Fruit fly (Drosophila melanogaster) whole organism, embryonic: ENCODE data around the gene Traf4.
A peak's percentile ranks its signal among the peaks of the same experiment; 100 is the strongest.

Source experiments
- Atf-2 ChIP-seq: fragments of 200-800 bp; sonication (Bioruptor generic); optimal IDR thresholded peaks from 2 replicates; lab custom pipeline; 2016; ENCODE audit warnings: missing biosample characterization, missing genetic modification characterization
- CG10654 ChIP-seq: fragments of 200-800 bp; sonication (Bioruptor generic); optimal IDR thresholded peaks from 2 replicates; lab custom pipeline; 2016; ENCODE audit warnings: missing biosample characterization, missing genetic modification characterization
- CG12299 ChIP-seq: fragments of 200-800 bp; sonication (Bioruptor generic); optimal IDR thresholded peaks from 2 replicates; lab custom pipeline; 2018; ENCODE audit warnings: missing biosample characterization, mild to moderate bottlenecking, missing genetic modification characterization
- CG13287 ChIP-seq: fragments of 200-800 bp; sonication (Bioruptor generic); IDR thresholded peaks from 2 replicates; pipeline ENCODE4 v1.3.6; 2022; ENCODE audit warnings: missing biosample characterization, missing genetic modification characterization; ENCODE audit not compliant: partially characterized antibody
- CG15269 ChIP-seq: fragments of 200-800 bp; sonication (Bioruptor generic); optimal IDR thresholded peaks from 2 replicates; lab custom pipeline; 2018; ENCODE audit warnings: missing biosample characterization, mild to moderate bottlenecking, missing genetic modification characterization, moderate library complexity
- CG1529 ChIP-seq: fragments of 200-800 bp; sonication (Bioruptor generic); optimal IDR thresholded peaks from 3 replicates; lab custom pipeline; 2018; ENCODE audit warnings: missing biosample characterization, missing genetic modification characterization
- CG15514 ChIP-seq: fragments of 200-800 bp; sonication (Bioruptor generic); optimal IDR thresholded peaks from 3 replicates; lab custom pipeline; 2017; ENCODE audit warnings: missing biosample characterization, missing genetic modification characterization, mild to moderate bottlenecking, moderate library complexity, missing genetic modification reagents
- CG1647 ChIP-seq: fragments of 200-800 bp; sonication (Bioruptor generic); optimal IDR thresholded peaks from 3 replicates; lab custom pipeline; 2016; ENCODE audit warnings: missing biosample characterization, missing genetic modification characterization
- CG17612 ChIP-seq: fragments of 200-800 bp; sonication (Bioruptor generic); IDR thresholded peaks from 2 replicates; pipeline ENCODE4 v1.3.6; 2022; ENCODE audit warnings: missing biosample characterization, missing genetic modification characterization
- CG17829 ChIP-seq: fragments of 200-800 bp; optimal IDR thresholded peaks from 2 replicates; lab custom pipeline; 2019; ENCODE audit warnings: missing biosample characterization, mild to moderate bottlenecking, missing genetic modification characterization, moderate library complexity
- CG2199 ChIP-seq: fragments of 200-800 bp; sonication (Bioruptor generic); IDR thresholded peaks from 3 replicates; pipeline ENCODE4 v1.3.6; 2022; ENCODE audit warnings: missing biosample characterization, missing genetic modification characterization
- CG2712 ChIP-seq: fragments of 200-800 bp; optimal IDR thresholded peaks from 3 replicates; lab custom pipeline; 2019; ENCODE audit warnings: missing biosample characterization, mild to moderate bottlenecking, missing genetic modification characterization, moderate library complexity
- CG30020 ChIP-seq: fragments of 200-800 bp; optimal IDR thresholded peaks from 2 replicates; lab custom pipeline; 2019; ENCODE audit warnings: missing biosample characterization, mild to moderate bottlenecking, missing genetic modification characterization, moderate library complexity
- CG3281 ChIP-seq: fragments of 200-800 bp; sonication (Bioruptor generic); optimal IDR thresholded peaks from 3 replicates; lab custom pipeline; 2017; ENCODE audit warnings: missing biosample characterization, mild to moderate bottlenecking, missing genetic modification characterization
- CG34224 ChIP-seq: fragments of 200-800 bp; sonication (Bioruptor generic); IDR thresholded peaks from 3 replicates; pipeline ENCODE4 v1.3.6; 2022; ENCODE audit warnings: missing biosample characterization, missing genetic modification characterization; ENCODE audit not compliant: partially characterized antibody
- CG34376 ChIP-seq: fragments of 200-800 bp; sonication (Bioruptor generic); optimal IDR thresholded peaks from 2 replicates; lab custom pipeline; 2018; ENCODE audit warnings: missing biosample characterization, mild to moderate bottlenecking, missing genetic modification characterization
- CG4707 ChIP-seq: fragments of 200-800 bp; sonication (Bioruptor generic); optimal IDR thresholded peaks from 2 replicates; lab custom pipeline; 2018; ENCODE audit warnings: missing biosample characterization, mild to moderate bottlenecking, missing genetic modification characterization, moderate library complexity
- CG6689 ChIP-seq: fragments of 200-800 bp; sonication (Bioruptor generic); IDR thresholded peaks from 2 replicates; pipeline ENCODE4 v1.3.6; 2022; ENCODE audit warnings: missing biosample characterization, missing genetic modification characterization
- CG7786 ChIP-seq: fragments of 200-800 bp; sonication (Bioruptor generic); optimal IDR thresholded peaks from 2 replicates; lab custom pipeline; 2016; ENCODE audit warnings: missing biosample characterization, missing genetic modification characterization
- CG8924 ChIP-seq: fragments of 200-800 bp; optimal IDR thresholded peaks from 3 replicates; lab custom pipeline; 2019; ENCODE audit warnings: missing biosample characterization, mild to moderate bottlenecking, missing genetic modification characterization, moderate library complexity
- Camta ChIP-seq: fragments of 200-800 bp; sonication (Bioruptor generic); optimal IDR thresholded peaks from 2 replicates; lab custom pipeline; 2016; ENCODE audit warnings: missing biosample characterization, missing genetic modification characterization
- Dfd ChIP-seq, 2 experiments: fragments of >200 bp; optimal IDR thresholded peaks; 2 replicates each; lab custom pipeline; 2017; ENCODE audit warnings: missing biosample characterization in 2 of 2, missing genetic modification characterization in 2 of 2
- Hey ChIP-seq: fragments of 200-800 bp; sonication (Bioruptor generic); optimal IDR thresholded peaks from 3 replicates; lab custom pipeline; 2018; ENCODE audit warnings: missing biosample characterization, mild to moderate bottlenecking, missing genetic modification characterization
- Hr51 ChIP-seq, 2 experiments: fragments of 200-800 bp; sonication (Bioruptor generic); optimal IDR thresholded peaks; 2 replicates in 1 of 2; 3 replicates in 1 of 2; lab custom pipeline; 2016 to 2018; ENCODE audit warnings: missing biosample characterization in 2 of 2, missing genetic modification characterization in 2 of 2, mild to moderate bottlenecking in 1 of 2, moderate library complexity in 1 of 2
- Max ChIP-seq: fragments of 200-800 bp; sonication (Bioruptor generic); optimal IDR thresholded peaks from 2 replicates; lab custom pipeline; 2016; ENCODE audit warnings: missing biosample characterization, mild to moderate bottlenecking, missing genetic modification characterization
- Poxn ChIP-seq: fragments of 200-800 bp; sonication (Bioruptor generic); IDR thresholded peaks from 2 replicates; pipeline ENCODE4 v1.3.6; 2022; ENCODE audit warnings: missing biosample characterization, missing genetic modification characterization
- aop ChIP-seq: fragments of 200-800 bp; sonication (Bioruptor generic); IDR thresholded peaks from 2 replicates; pipeline ENCODE4 v1.3.6; 2022; ENCODE audit warnings: missing biosample characterization, missing genetic modification characterization
- ara ChIP-seq: fragments of 200-800 bp; sonication (Bioruptor generic); IDR thresholded peaks from 2 replicates; pipeline ENCODE4 v1.3.6; 2022; ENCODE audit warnings: missing biosample characterization, missing genetic modification characterization
- ase ChIP-seq: fragments of 200-800 bp; sonication (Bioruptor generic); IDR thresholded peaks from 3 replicates; pipeline ENCODE4 v1.3.6; 2022; ENCODE audit warnings: missing biosample characterization, missing genetic modification characterization
- chinmo ChIP-seq: fragments of 200-800 bp; sonication (Bioruptor generic); IDR thresholded peaks from 4 replicates; pipeline ENCODE4 v1.3.6; 2022; ENCODE audit warnings: missing biosample characterization, missing genetic modification characterization; ENCODE audit not compliant: partially characterized antibody
- corto ChIP-seq: fragments of 200-800 bp; sonication (Bioruptor generic); optimal IDR thresholded peaks from 2 replicates; lab custom pipeline; 2016; ENCODE audit warnings: missing biosample characterization, mild to moderate bottlenecking, missing genetic modification characterization, moderate library complexity
- crp ChIP-seq, 2 experiments: fragments of 200-800 bp; sonication (Bioruptor generic); optimal IDR thresholded peaks; 2 replicates in 1 of 2; 3 replicates in 1 of 2; lab custom pipeline; 2017; ENCODE audit warnings: missing biosample characterization in 2 of 2, missing genetic modification characterization in 2 of 2, mild to moderate bottlenecking in 1 of 2, moderate library complexity in 1 of 2
- ems ChIP-seq: fragments of 200-800 bp; sonication (Bioruptor generic); optimal IDR thresholded peaks from 3 replicates; lab custom pipeline; 2016; ENCODE audit warnings: missing biosample characterization, missing genetic modification characterization
- fd96Cb ChIP-seq: fragments of 200-800 bp; sonication (Bioruptor generic); optimal IDR thresholded peaks from 2 replicates; lab custom pipeline; 2018; ENCODE audit warnings: missing biosample characterization, mild to moderate bottlenecking, missing genetic modification characterization, moderate library complexity
- fru ChIP-seq: fragments of >200 bp; optimal IDR thresholded peaks from 2 replicates; lab custom pipeline; 2017
- gro ChIP-seq: fragments of 200-800 bp; sonication (Bioruptor generic); optimal IDR thresholded peaks from 2 replicates; lab custom pipeline; 2016; ENCODE audit warnings: missing biosample characterization, missing genetic modification characterization
- gt ChIP-seq: fragments of 200-800 bp; sonication (Bioruptor generic); IDR thresholded peaks from 2 replicates; pipeline ENCODE4 v1.3.6; 2022; ENCODE audit warnings: missing biosample characterization, missing genetic modification characterization
- hbn ChIP-seq: fragments of 200-800 bp; sonication (Bioruptor generic); IDR thresholded peaks from 2 replicates; pipeline ENCODE4 v1.3.6; 2022; ENCODE audit warnings: missing biosample characterization, missing genetic modification characterization; ENCODE audit not compliant: partially characterized antibody
- ind ChIP-seq: fragments of 200-800 bp; sonication (Bioruptor generic); optimal IDR thresholded peaks from 3 replicates; lab custom pipeline; 2016; ENCODE audit warnings: missing biosample characterization, missing genetic modification characterization
- kni ChIP-seq: fragments of 200-800 bp; sonication (Bioruptor generic); optimal IDR thresholded peaks from 3 replicates; lab custom pipeline; 2017; ENCODE audit warnings: mild to moderate bottlenecking, missing biosample characterization, missing genetic modification reagents, missing genetic modification characterization
- lmd ChIP-seq: fragments of 200-800 bp; sonication (Bioruptor generic); IDR thresholded peaks from 2 replicates; pipeline ENCODE4 v1.3.6; 2022; ENCODE audit warnings: missing biosample characterization, missing genetic modification characterization
- lov ChIP-seq, 2 experiments: fragments of 200-800 bp in 1 of 2; fragments of >200 bp in 1 of 2; sonication (Bioruptor generic) in 1 of 2; IDR thresholded peaks in 1 of 2; optimal IDR thresholded peaks in 1 of 2; 2 replicates in 1 of 2; 3 replicates in 1 of 2; pipeline versions ENCODE4 v1.3.6 to Lab custom; 2017 to 2022; ENCODE audit warnings: missing biosample characterization in 1 of 2, missing genetic modification characterization in 1 of 2
- odd ChIP-seq: fragments of 200-800 bp; sonication (Bioruptor generic); optimal IDR thresholded peaks from 2 replicates; lab custom pipeline; 2017; ENCODE audit warnings: missing biosample characterization, mild to moderate bottlenecking, missing genetic modification characterization
- psq ChIP-seq: fragments of 200-800 bp; sonication (Bioruptor generic); optimal IDR thresholded peaks from 2 replicates; lab custom pipeline; 2017; ENCODE audit warnings: missing biosample characterization, missing genetic modification characterization
- pzg ChIP-seq: fragments of 200-800 bp; sonication (Bioruptor generic); optimal IDR thresholded peaks from 3 replicates; lab custom pipeline; 2018; ENCODE audit warnings: missing biosample characterization, mild to moderate bottlenecking, missing genetic modification characterization, moderate library complexity
- rib ChIP-seq: fragments of 200-800 bp; sonication (Bioruptor generic); IDR thresholded peaks from 2 replicates; pipeline ENCODE4 v1.3.6; 2022; ENCODE audit warnings: missing biosample characterization, missing genetic modification characterization
- salm ChIP-seq: fragments of 200-800 bp; sonication (Bioruptor generic); optimal IDR thresholded peaks from 2 replicates; lab custom pipeline; 2018; ENCODE audit warnings: missing biosample characterization, mild to moderate bottlenecking, missing genetic modification characterization
- sisA ChIP-seq: fragments of 200-800 bp; sonication (Bioruptor generic); IDR thresholded peaks from 2 replicates; pipeline ENCODE4 v1.3.6; 2022; ENCODE audit warnings: missing biosample characterization, missing genetic modification characterization
- sqz ChIP-seq: fragments of 200-800 bp; sonication (Bioruptor generic); optimal IDR thresholded peaks from 3 replicates; lab custom pipeline; 2018; ENCODE audit warnings: missing biosample characterization, mild to moderate bottlenecking, missing genetic modification characterization
- tup ChIP-seq: fragments of 200-800 bp; sonication (Bioruptor generic); optimal IDR thresholded peaks from 2 replicates; lab custom pipeline; 2016; ENCODE audit warnings: missing biosample characterization, mild to moderate bottlenecking, missing genetic modification characterization, moderate library complexity

Traf4 gene

DNA sequence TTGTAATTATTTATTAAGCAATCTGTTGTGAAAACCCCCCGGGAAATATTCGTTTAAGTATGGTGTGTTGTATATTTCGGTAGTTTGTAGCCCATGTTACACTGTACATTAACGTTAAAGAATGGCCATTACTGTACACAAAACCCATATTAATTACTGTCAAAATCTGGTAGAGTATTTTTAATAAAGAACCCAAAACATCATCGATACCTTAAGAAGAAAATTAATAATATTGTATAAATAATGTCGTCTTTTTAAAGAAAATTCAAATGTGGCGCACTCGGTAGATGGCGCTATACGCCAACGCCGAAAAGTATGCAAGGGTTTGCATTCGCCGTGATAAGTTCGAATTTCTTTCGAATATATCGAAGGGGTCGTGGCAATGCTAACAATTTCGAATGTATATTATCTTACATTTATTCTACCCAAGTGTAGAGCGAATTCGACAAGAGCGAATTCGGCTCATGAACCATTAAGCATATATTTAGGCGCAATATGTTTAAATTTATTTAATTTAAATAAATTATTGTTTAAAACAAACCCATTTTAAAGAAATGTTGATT is 16.1 kb upstream of the Traf4 start (continued):
- no peak for TF ChIP-seq odd (GFP tag; lab: Kevin White, UChicago)
- TF ChIP-seq pzg (GFP tag; lab: Kevin White, UChicago): peak; percentile 31
- no peak for TF ChIP-seq CG1647
- TF ChIP-seq CG1529: no peak
- TF ChIP-seq fd96Cb (tag; lab: Kevin White, UChicago): no peak
- no peak for TF ChIP-seq psq (GFP tag; lab: Kevin White, UChicago)
- no peak for TF ChIP-seq ems (GFP tag; lab: Kevin White, UChicago)
- no peak for TF ChIP-seq CG17612 (GFP tag; lab: Robert Waterston, UW)
- peak; percentile 25 for TF ChIP-seq CG2712 (tag; lab: Kevin White, UChicago)
- TF ChIP-seq Dfd (GFP tag; optimal IDR thresholded peaks at IDR 0.05; lab: Kevin White, UChicago): no peak
- TF ChIP-seq ase (GFP tag; lab: Robert Waterston, UW): no peak
- TF ChIP-seq Poxn (GFP tag; lab: Robert Waterston, UW): no peak
- TF ChIP-seq ara (GFP tag; lab: Robert Waterston, UW): no peak
- TF ChIP-seq ind (GFP tag; lab: Kevin White, UChicago): no peak
- TF ChIP-seq CG34224: no peak
- TF ChIP-seq CG15514 (GFP tag; lab: Kevin White, UChicago): peak; percentile 24
- no peak for TF ChIP-seq tup (GFP tag; lab: Kevin White, UChicago)
- TF ChIP-seq corto: no peak
- TF ChIP-seq sisA: no peak
- no peak for TF ChIP-seq rib
- TF ChIP-seq CG4707 (GFP tag; lab: Kevin White, UChicago): no peak
- TF ChIP-seq CG15269 (tag; lab: Kevin White, UChicago): no peak
- no peak for TF ChIP-seq Atf-2 (GFP tag; lab: Kevin White, UChicago)
- TF ChIP-seq CG12299 (tag; lab: Kevin White, UChicago): no peak
- TF ChIP-seq Hr51 (GFP tag; optimal IDR thresholded peaks at IDR 0.05; lab: Kevin White, UChicago): no peak
- TF ChIP-seq CG6689 (GFP tag; lab: Robert Waterston, UW): no peak
- TF ChIP-seq lmd: no peak
- no peak for TF ChIP-seq Camta (GFP tag; lab: Kevin White, UChicago)
- no peak for TF ChIP-seq CG10654
- no peak for TF ChIP-seq crp (GFP tag; optimal IDR thresholded peaks at IDR 0.05; lab: Kevin White, UChicago)
- no peak for TF ChIP-seq Max (GFP tag; lab: Kevin White, UChicago)
- TF ChIP-seq CG3281 (GFP tag; lab: Kevin White, UChicago): no peak
- peak; percentile 73; the same call in 1 of the 4 replicates for TF ChIP-seq chinmo (GFP tag; lab: Robert Waterston, UW)
- TF ChIP-seq CG7786: no peak
- no peak for TF ChIP-seq gt
- TF ChIP-seq aop (GFP tag; lab: Robert Waterston, UW): no peak

DNA sequence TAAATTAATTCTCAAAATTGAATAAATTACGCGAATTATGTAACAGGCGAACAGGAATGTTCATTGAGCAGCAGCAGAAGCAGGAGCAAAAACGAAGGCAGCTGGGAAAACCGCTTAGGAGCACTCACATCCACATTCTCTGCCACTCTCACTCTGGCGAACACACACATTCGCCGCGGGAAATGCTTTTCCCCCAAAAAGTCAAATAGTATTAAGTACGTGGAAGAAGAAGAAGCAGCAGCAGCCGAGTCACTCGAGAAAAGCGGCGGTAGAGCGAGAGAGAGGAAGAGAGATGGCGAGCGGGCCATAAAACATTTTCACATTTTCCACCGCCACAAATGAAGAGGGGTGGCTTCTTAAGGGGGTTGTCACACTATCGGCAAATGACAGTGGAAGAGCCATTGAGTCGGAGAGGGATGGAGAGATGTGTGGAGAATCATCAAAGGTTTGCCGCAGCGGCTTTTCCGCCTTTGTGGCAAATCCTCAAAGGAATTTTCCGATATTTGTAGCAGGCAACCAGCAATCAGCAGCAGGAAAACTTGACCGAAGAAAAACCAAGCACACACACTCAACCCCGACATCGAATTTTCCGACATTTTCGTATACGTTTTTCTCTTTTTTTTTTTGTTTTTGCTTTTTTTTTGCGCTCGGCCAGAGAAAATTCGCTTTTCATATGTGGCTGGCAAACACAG is 15.0 kb upstream of the Traf4 start:
- TF ChIP-seq CG30020: no peak
- TF ChIP-seq CG13287 (GFP tag; lab: Robert Waterston, UW): peak; percentile 45
- TF ChIP-seq kni: peak; percentile 77
- TF ChIP-seq gro (GFP tag; lab: Kevin White, UChicago): peak; percentile 18
- TF ChIP-seq hbn (GFP tag; lab: Robert Waterston, UW): peak; percentile 28; the same call in 1 of the 2 replicates
- TF ChIP-seq lov (optimal IDR thresholded peaks at IDR 0.05; lab: Kevin White, UChicago): no peak
- peak; percentile 75; the same call in 1 of the 3 replicates for TF ChIP-seq lov (GFP tag; IDR thresholded peaks at IDR 0.05; lab: Robert Waterston, UW)
- TF ChIP-seq CG2199 (GFP tag; lab: Robert Waterston, UW): peak; percentile 57; the same call in 2 of the 3 replicates
- peak; percentile 35; the same call in 1 of the 2 replicates for TF ChIP-seq rib
- TF ChIP-seq CG8924 (tag; lab: Kevin White, UChicago): peak; percentile 51
- no peak for TF ChIP-seq salm (tag; lab: Kevin White, UChicago)
- TF ChIP-seq fru: no peak
- peak; percentile 53 for TF ChIP-seq sqz
- peak; percentile 16 for TF ChIP-seq CG34376 (GFP tag; lab: Kevin White, UChicago)
- TF ChIP-seq CG17829: peak; percentile 14
- peak; percentile 33 for TF ChIP-seq Hey (tag; lab: Kevin White, UChicago)
